Fruit fly (Drosophila melanogaster): Measurements from ENCODE around the gene RabX6.

The RabX6 gene

dm6 chr3L:738523-739356, 48.4 kb downstream of the RabX6 start:
- peak; percentile 95 for TF ChIP-seq CG12605 (GFP tag; IDR thresholded peaks at IDR 0.05)
- TF ChIP-seq CG13204 (GFP tag; optimal IDR thresholded peaks at IDR 0.05): peak; percentile 94
- TF ChIP-seq EcR (GFP tag; optimal IDR thresholded peaks at IDR 0.05): peak; percentile 87
- peak; percentile 95 for TF ChIP-seq Pif1A (GFP tag; optimal IDR thresholded peaks at IDR 0.05)
- TF ChIP-seq CG8301 (tag; optimal IDR thresholded peaks at IDR 0.05): peak; percentile 94
- peak; percentile 75 for TF ChIP-seq CG10348 (GFP tag; IDR thresholded peaks at IDR 0.05)
- peak; percentile 98 for TF ChIP-seq CG15710 (tag; optimal IDR thresholded peaks at IDR 0.05)
- peak; percentile 93 for TF ChIP-seq rn (GFP tag; IDR thresholded peaks at IDR 0.05)
- TF ChIP-seq CG17806 (tag; optimal IDR thresholded peaks at IDR 0.05): peak; percentile 97
- peak; percentile 96 for TF ChIP-seq CG32121 (GFP tag; IDR thresholded peaks at IDR 0.05)
- TF ChIP-seq Ets98B (GFP tag; IDR thresholded peaks at IDR 0.05): peak; percentile 94
- TF ChIP-seq D1 (tag; optimal IDR thresholded peaks at IDR 0.05): peak; percentile 93
- peak; percentile 95 for TF ChIP-seq CG4496 (GFP tag; IDR thresholded peaks at IDR 0.05)
- TF ChIP-seq CG34367 (tag; optimal IDR thresholded peaks at IDR 0.05): peak; percentile 94
- TF ChIP-seq Pif1B (GFP tag; optimal IDR thresholded peaks at IDR 0.05): peak; percentile 95
- TF ChIP-seq CG14655 (GFP tag; optimal IDR thresholded peaks at IDR 0.05): peak; percentile 95
- peak; percentile 96 for TF ChIP-seq CG9948 (tag; optimal IDR thresholded peaks at IDR 0.05)
- TF ChIP-seq fd96Ca (GFP tag; IDR thresholded peaks at IDR 0.05): peak; percentile 92
- peak; percentile 96 for TF ChIP-seq Snoo (tag; optimal IDR thresholded peaks at IDR 0.05)
- peak; percentile 98 for TF ChIP-seq CG8159 (tag; optimal IDR thresholded peaks at IDR 0.05)
- peak; percentile 85 for TF ChIP-seq gl (tag; optimal IDR thresholded peaks at IDR 0.05)

dm6 chr3L:739357-740130, 49.2 kb downstream of the RabX6 start:
- TF ChIP-seq fd96Ca (GFP tag; IDR thresholded peaks at IDR 0.05): peak; percentile 50; the same call in 2 of the 3 replicates
- peak; percentile 29 for TF ChIP-seq CG13204 (GFP tag; optimal IDR thresholded peaks at IDR 0.05)
- 0 out of 3 replicates have a peak, but pooled peaks have one; percentile 5 for TF ChIP-seq CG4496 (GFP tag; IDR thresholded peaks at IDR 0.05)
- TF ChIP-seq CG12605 (GFP tag; IDR thresholded peaks at IDR 0.05): no peak
- TF ChIP-seq CG9948 (tag; optimal IDR thresholded peaks at IDR 0.05): peak; percentile 9
- TF ChIP-seq CG14655 (GFP tag; optimal IDR thresholded peaks at IDR 0.05): peak; percentile 46
- peak; percentile 1 for TF ChIP-seq CG8301 (tag; optimal IDR thresholded peaks at IDR 0.05)
- TF ChIP-seq CG32121 (GFP tag; IDR thresholded peaks at IDR 0.05): peak; percentile 22; the same call in 1 of the 2 replicates
- no peak for TF ChIP-seq CG34367 (tag; optimal IDR thresholded peaks at IDR 0.05)
- no peak for TF ChIP-seq CG10348 (GFP tag; IDR thresholded peaks at IDR 0.05)
- peak; percentile 61 for TF ChIP-seq EcR (GFP tag; optimal IDR thresholded peaks at IDR 0.05)
- TF ChIP-seq CG8159 (tag; optimal IDR thresholded peaks at IDR 0.05): peak; percentile 29
